Fruit fly (Drosophila melanogaster) whole organism, pupa: ENCODE measurements around the gene CG8960.

Source experiments
- CG12605 ChIP-seq: fragments of 200-800 bp; sonication (Bioruptor generic); IDR thresholded peaks from 2 replicates; pipeline ENCODE4 v1.3.6; 2022; ENCODE audit warnings: missing biosample characterization, missing genetic modification characterization
- CG14655 ChIP-seq: fragments of 200-800 bp; sonication (Bioruptor generic); optimal IDR thresholded peaks from 3 replicates; lab custom pipeline; 2017; ENCODE audit warnings: mild to moderate bottlenecking, missing biosample characterization, missing genetic modification reagents, missing genetic modification characterization
- CG15710 ChIP-seq: fragments of 200-800 bp; sonication (Bioruptor generic); optimal IDR thresholded peaks from 2 replicates; lab custom pipeline; 2018; ENCODE audit warnings: missing biosample characterization, mild to moderate bottlenecking, missing genetic modification characterization, moderate library complexity
- CG8159 ChIP-seq: fragments of 200-800 bp; sonication (Bioruptor generic); optimal IDR thresholded peaks from 3 replicates; lab custom pipeline; 2018; ENCODE audit warnings: missing biosample characterization, mild to moderate bottlenecking, missing genetic modification characterization, moderate library complexity
- CG8301 ChIP-seq: fragments of 200-800 bp; sonication (Bioruptor generic); optimal IDR thresholded peaks from 2 replicates; lab custom pipeline; 2018; ENCODE audit warnings: missing biosample characterization, mild to moderate bottlenecking, missing genetic modification characterization
- CG9948 ChIP-seq: fragments of 200-800 bp; sonication (Bioruptor generic); optimal IDR thresholded peaks from 2 replicates; lab custom pipeline; 2018; ENCODE audit warnings: missing biosample characterization, mild to moderate bottlenecking, missing genetic modification characterization, moderate library complexity
- D1 ChIP-seq: fragments of 200-800 bp; sonication (Bioruptor generic); optimal IDR thresholded peaks from 2 replicates; lab custom pipeline; 2018; ENCODE audit warnings: missing biosample characterization, mild to moderate bottlenecking, missing genetic modification characterization, moderate library complexity
- Ets98B ChIP-seq: fragments of 200-800 bp; sonication (Bioruptor generic); IDR thresholded peaks from 2 replicates; pipeline ENCODE4 v1.3.6; 2022; ENCODE audit warnings: missing biosample characterization, missing genetic modification characterization
- Pif1B ChIP-seq: fragments of 200-800 bp; sonication (Bioruptor generic); optimal IDR thresholded peaks from 3 replicates; lab custom pipeline; 2016; ENCODE audit warnings: missing biosample characterization, missing genetic modification characterization
- Snoo ChIP-seq: fragments of 200-800 bp; sonication (Bioruptor generic); optimal IDR thresholded peaks from 3 replicates; lab custom pipeline; 2017; ENCODE audit warnings: missing biosample characterization, mild to moderate bottlenecking, missing genetic modification characterization, inconsistent platforms
- fd96Ca ChIP-seq: fragments of 200-800 bp; sonication (Bioruptor generic); IDR thresholded peaks from 3 replicates; pipeline ENCODE4 v1.3.6; 2022; ENCODE audit warnings: missing biosample characterization, missing genetic modification characterization
- rn ChIP-seq: fragments of 200-800 bp; sonication (Bioruptor generic); IDR thresholded peaks from 2 replicates; pipeline ENCODE4 v1.3.6; 2022; ENCODE audit warnings: missing biosample characterization, missing genetic modification characterization

dm6 chr3L:2149664-2150063 lies 47.1 kb upstream of the CG8960 start:
- TF ChIP-seq rn (GFP tag; lab: Robert Waterston, UW) = no peak
- no peak for TF ChIP-seq CG8301 (tag; lab: Kevin White, UChicago)
- TF ChIP-seq CG9948 (tag; lab: Kevin White, UChicago) = no peak
- no peak for TF ChIP-seq Snoo (tag; lab: Kevin White, UChicago)
- TF ChIP-seq Ets98B (GFP tag; lab: Robert Waterston, UW) = peak; percentile 8; the same call in 1 of the 2 replicates
- TF ChIP-seq Pif1B (GFP tag; lab: Kevin White, UChicago) = no peak
- no peak for TF ChIP-seq D1 (tag; lab: Kevin White, UChicago)
- TF ChIP-seq CG15710 (tag; lab: Kevin White, UChicago) = no peak
- TF ChIP-seq fd96Ca (GFP tag; lab: Robert Waterston, UW) = 0 out of 3 replicates have a peak, but pooled peaks have one; percentile 29
- peak; percentile 23 for TF ChIP-seq CG14655 (GFP tag; lab: Kevin White, UChicago)
- TF ChIP-seq CG8159 (tag; lab: Kevin White, UChicago) = no peak
- peak; percentile 51 for TF ChIP-seq CG12605 (GFP tag; lab: Robert Waterston, UW)
